Worm (Caenorhabditis elegans): ENCODE results near the gene Y53G8AM.4.
"Not testable (repeated sequence)": the region's sequence is repeated elsewhere in the genome, so short reads cannot be mapped to it uniquely, and the experiment has no call there.

The Y53G8AM.4 gene

DNA sequence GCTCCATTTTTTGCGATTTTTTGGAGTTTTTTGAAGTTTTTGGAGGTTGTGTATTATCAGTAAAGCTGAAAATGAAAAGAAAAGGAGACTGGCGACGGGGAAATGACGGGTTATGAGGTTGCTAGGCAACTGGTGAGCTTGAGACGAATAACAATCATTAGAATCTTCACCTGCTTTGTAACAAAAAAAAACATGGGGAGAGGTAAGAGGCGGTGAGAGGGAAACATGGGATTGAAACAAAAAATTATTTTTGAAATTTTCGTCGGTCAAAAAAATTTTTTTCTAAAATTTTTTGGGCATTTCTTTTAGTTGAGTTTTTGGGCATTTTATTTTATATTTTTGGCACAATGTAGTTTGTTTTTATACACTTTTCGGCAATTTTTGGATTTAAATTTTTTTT, 11.1 kb upstream of the Y53G8AM.4 start, which contains the start of gene Y53G8AM.7:
Gene Y53G8AM.7 (minus strand): TSS at position 101 of the 400 bp plus-strand sequence.
- TF ChIP-seq sea-1 (GFP tag; conservative IDR thresholded peaks at IDR 0.05) (no peak), ceh-13 (GFP tag; optimal IDR thresholded peaks at IDR 0.05) (no peak), B0310.2 (tag; optimal IDR thresholded peaks at IDR 0.05) (no peak), hmbx-1 (tag; optimal IDR thresholded peaks at IDR 0.05) (no peak), ceh-36 (tag; optimal IDR thresholded peaks at IDR 0.05) (no peak), tbx-37 (GFP tag; conservative IDR thresholded peaks at IDR 0.05) (no peak), scrt-1 (GFP tag; IDR thresholded peaks at IDR 0.05) (no peak), flt-1 (GFP tag; IDR thresholded peaks at IDR 0.05) (no peak), aly-1 (tag; optimal IDR thresholded peaks at IDR 0.05) (no peak), hnd-1 (tag; optimal IDR thresholded peaks at IDR 0.05) (no peak), tbx-11 (GFP tag; IDR thresholded peaks at IDR 0.05) (no peak), hmg-4 (GFP tag; optimal IDR thresholded peaks at IDR 0.05) (no peak), ets-7 (tag; optimal IDR thresholded peaks at IDR 0.05) (no peak), tra-4 (tag; optimal IDR thresholded peaks at IDR 0.05) (no peak), pes-1 (GFP tag; IDR thresholded peaks at IDR 0.05) (no peak), F13C5.2 (tag; optimal IDR thresholded peaks at IDR 0.05) (no peak), ama-1 (optimal IDR thresholded peaks at IDR 0.05) (no peak)

DNA sequence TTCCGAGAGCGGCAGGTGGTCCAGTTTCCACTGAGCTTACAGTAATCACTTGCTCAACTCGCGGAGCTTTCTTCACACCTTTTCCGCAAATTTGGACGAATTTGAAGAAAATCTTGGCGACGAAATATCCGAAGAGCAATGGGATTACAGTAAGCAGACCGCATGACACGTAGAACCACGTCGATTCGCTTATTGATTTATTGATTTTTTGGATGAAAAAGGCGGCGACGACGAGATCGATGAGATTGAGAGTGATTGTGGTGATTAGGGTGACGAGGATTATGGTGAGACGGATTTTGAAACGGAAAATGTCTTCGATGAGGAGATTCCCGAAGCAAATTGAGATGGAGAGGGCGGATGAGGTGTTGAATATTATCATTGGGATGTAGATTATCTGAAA, 8.2 kb upstream of the Y53G8AM.4 start:
- TF ChIP-seq ceh-13 (GFP tag; optimal IDR thresholded peaks at IDR 0.05): no peak
- TF ChIP-seq ama-1 (optimal IDR thresholded peaks at IDR 0.05): no peak
- TF ChIP-seq ets-7 (tag; optimal IDR thresholded peaks at IDR 0.05): no peak
- TF ChIP-seq pes-1 (GFP tag; IDR thresholded peaks at IDR 0.05): no peak
- TF ChIP-seq hnd-1 (tag; optimal IDR thresholded peaks at IDR 0.05): no peak

DNA sequence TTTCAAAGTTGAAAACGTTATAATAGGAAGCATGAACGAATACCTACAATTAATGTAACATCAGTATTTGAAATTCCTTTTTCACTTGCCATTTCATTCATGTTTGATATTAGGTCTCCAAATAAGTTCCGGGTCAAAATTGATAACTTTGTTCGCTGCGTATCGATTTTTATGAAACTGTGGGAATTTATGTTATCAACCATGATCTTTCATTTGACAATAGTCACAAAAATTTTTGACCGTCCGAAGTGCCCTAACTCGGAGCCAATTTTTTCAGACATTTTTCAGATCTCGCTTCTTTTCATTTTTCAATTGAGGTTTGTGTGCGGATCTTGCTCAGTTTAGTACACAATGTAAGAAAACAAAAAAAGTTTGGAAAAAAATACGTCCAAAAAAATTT, 4.2 kb upstream of the Y53G8AM.4 start, which contains the start of gene Y53G8AM.6:
Gene Y53G8AM.6 (minus strand): TSS at position 101 of the 400 bp plus-strand sequence.
- not testable (repeated sequence) for TF ChIP-seq ceh-13 (GFP tag; optimal IDR thresholded peaks at IDR 0.05); F13C5.2 (tag; optimal IDR thresholded peaks at IDR 0.05); hnd-1 (tag; optimal IDR thresholded peaks at IDR 0.05)

DNA sequence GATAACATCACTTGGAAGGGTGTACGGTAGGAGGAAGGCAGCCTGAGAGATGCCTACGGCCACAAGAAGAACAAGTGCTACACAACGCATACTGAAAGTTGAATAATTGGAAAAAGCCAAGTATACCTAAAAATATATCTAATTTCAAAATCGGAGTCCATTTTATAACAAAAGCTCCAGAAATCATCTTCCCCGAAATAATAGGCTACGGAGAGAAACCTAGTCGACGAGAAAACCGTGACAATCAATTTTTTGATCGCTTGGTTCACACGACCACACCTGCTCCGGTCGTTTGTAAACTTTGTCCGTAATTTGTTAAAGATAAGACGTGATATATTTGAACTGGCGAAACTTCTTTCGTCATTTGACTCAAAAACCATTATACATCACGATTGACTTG, 2.8 kb upstream of the Y53G8AM.4 start, which contains the start of gene nspg-7.2:
Gene nspg-7.2 (minus strand): TSS at position 101 of the 400 bp plus-strand sequence.
- TF ChIP-seq hmg-4 (GFP tag; optimal IDR thresholded peaks at IDR 0.05): no peak
- no peak for TF ChIP-seq scrt-1 (GFP tag; IDR thresholded peaks at IDR 0.05)
- TF ChIP-seq ets-7 (tag; optimal IDR thresholded peaks at IDR 0.05): no peak
- no peak for TF ChIP-seq tbx-37 (GFP tag; conservative IDR thresholded peaks at IDR 0.05)
- no peak for TF ChIP-seq tra-4 (tag; optimal IDR thresholded peaks at IDR 0.05)
- no peak for TF ChIP-seq sea-1 (GFP tag; conservative IDR thresholded peaks at IDR 0.05)
- no peak for TF ChIP-seq B0310.2 (tag; optimal IDR thresholded peaks at IDR 0.05)
- no peak for TF ChIP-seq F13C5.2 (tag; optimal IDR thresholded peaks at IDR 0.05)
- TF ChIP-seq ceh-13 (GFP tag; optimal IDR thresholded peaks at IDR 0.05): no peak
- TF ChIP-seq ceh-36 (tag; optimal IDR thresholded peaks at IDR 0.05): no peak
- TF ChIP-seq pes-1 (GFP tag; IDR thresholded peaks at IDR 0.05): no peak
- no peak for TF ChIP-seq hnd-1 (tag; optimal IDR thresholded peaks at IDR 0.05)
- TF ChIP-seq tbx-11 (GFP tag; IDR thresholded peaks at IDR 0.05): no peak
- TF ChIP-seq ama-1 (optimal IDR thresholded peaks at IDR 0.05): no peak
- TF ChIP-seq flt-1 (GFP tag; IDR thresholded peaks at IDR 0.05): no peak
- no peak for TF ChIP-seq hmbx-1 (tag; optimal IDR thresholded peaks at IDR 0.05)
- TF ChIP-seq aly-1 (tag; optimal IDR thresholded peaks at IDR 0.05): no peak

DNA sequence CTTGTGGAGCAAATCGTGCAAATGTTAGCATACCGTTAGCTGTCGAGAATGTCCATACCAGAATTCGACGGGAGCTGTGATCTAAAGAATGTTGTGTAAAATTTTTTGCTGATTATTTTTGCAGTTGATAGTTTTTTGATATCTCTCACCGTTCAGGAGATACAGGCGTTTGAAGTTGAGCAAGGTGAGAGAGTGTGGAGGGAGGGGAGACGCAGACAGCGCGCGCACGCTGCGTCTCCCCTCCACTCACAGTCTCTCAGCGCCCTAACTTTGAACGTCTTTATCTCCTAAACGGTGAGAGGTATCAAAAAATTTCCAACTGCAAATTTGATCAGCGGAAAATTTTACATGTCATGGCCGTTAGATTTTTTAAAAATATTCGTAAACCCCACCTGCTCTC, 452 bp downstream of the Y53G8AM.4 start:
- TF ChIP-seq tbx-11 (GFP tag; IDR thresholded peaks at IDR 0.05) (no peak), scrt-1 (GFP tag; IDR thresholded peaks at IDR 0.05) (no peak), sea-1 (GFP tag; conservative IDR thresholded peaks at IDR 0.05) (no peak), ama-1 (optimal IDR thresholded peaks at IDR 0.05) (no peak), flt-1 (GFP tag; IDR thresholded peaks at IDR 0.05) (no peak), hnd-1 (tag; optimal IDR thresholded peaks at IDR 0.05) (no peak), hmbx-1 (tag; optimal IDR thresholded peaks at IDR 0.05) (no peak), tbx-37 (GFP tag; conservative IDR thresholded peaks at IDR 0.05) (no peak), pes-1 (GFP tag; IDR thresholded peaks at IDR 0.05) (no peak), F13C5.2 (tag; optimal IDR thresholded peaks at IDR 0.05) (no peak), tra-4 (tag; optimal IDR thresholded peaks at IDR 0.05) (no peak), hmg-4 (GFP tag; optimal IDR thresholded peaks at IDR 0.05) (no peak), aly-1 (tag; optimal IDR thresholded peaks at IDR 0.05) (no peak), ceh-36 (tag; optimal IDR thresholded peaks at IDR 0.05) (no peak)

DNA sequence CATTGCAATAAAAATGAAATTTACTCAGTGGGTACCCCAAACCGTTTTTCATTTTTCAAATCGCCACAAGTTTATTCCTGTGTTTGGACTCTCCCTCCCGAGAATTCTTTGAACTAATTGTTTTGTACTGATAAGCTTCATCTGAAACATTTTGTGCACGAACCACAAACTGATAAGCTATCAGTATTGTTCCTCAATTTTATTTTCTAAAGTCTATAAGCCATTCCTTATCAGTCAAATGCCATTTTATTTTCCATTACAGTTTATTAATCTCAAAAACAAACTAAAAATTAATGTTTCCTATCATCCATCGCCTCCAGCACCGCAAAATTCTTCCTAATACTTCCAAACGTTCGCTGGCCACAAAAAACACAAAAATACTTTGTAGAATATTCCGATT, 1.7 kb downstream of the Y53G8AM.4 start:
- TF ChIP-seq tra-4 (tag; optimal IDR thresholded peaks at IDR 0.05): no peak
- TF ChIP-seq tbx-37 (GFP tag; conservative IDR thresholded peaks at IDR 0.05): no peak
- TF ChIP-seq hnd-1 (tag; optimal IDR thresholded peaks at IDR 0.05): no peak
- no peak for TF ChIP-seq pes-1 (GFP tag; IDR thresholded peaks at IDR 0.05)
- no peak for TF ChIP-seq B0310.2 (tag; optimal IDR thresholded peaks at IDR 0.05)
- no peak for TF ChIP-seq sea-1 (GFP tag; conservative IDR thresholded peaks at IDR 0.05)
- TF ChIP-seq ama-1 (optimal IDR thresholded peaks at IDR 0.05): no peak
- TF ChIP-seq aly-1 (tag; optimal IDR thresholded peaks at IDR 0.05): no peak
- TF ChIP-seq flt-1 (GFP tag; IDR thresholded peaks at IDR 0.05): no peak
- TF ChIP-seq hmg-4 (GFP tag; optimal IDR thresholded peaks at IDR 0.05): no peak
- TF ChIP-seq ets-7 (tag; optimal IDR thresholded peaks at IDR 0.05): no peak
- TF ChIP-seq ceh-13 (GFP tag; optimal IDR thresholded peaks at IDR 0.05): no peak
- TF ChIP-seq scrt-1 (GFP tag; IDR thresholded peaks at IDR 0.05): no peak
- no peak for TF ChIP-seq tbx-11 (GFP tag; IDR thresholded peaks at IDR 0.05)

DNA sequence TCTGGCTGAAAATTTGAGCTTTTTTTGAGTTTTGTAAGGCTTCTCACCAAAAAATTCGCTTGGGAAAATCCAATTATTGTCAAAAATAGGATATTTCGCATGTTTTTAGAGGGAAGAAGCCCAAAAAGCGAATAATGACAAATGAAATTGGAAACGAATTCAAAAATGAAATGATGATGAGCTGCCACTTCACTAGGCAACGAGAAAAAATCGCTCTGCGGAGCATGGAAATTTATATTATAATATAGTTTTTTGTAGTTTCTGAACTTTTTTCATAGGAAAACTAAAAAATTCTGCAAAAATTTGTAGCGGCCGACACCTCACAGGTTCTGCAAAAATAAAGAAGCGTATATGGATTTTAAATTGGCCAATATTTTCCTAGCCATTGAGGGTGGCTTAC, 2.4 kb downstream of the Y53G8AM.4 start, which contains the start of gene Y53G8AL.3:
Gene Y53G8AL.3 (minus strand): TSS at position 101 of the 400 bp plus-strand sequence.
- TF ChIP-seq hmg-4 (GFP tag; optimal IDR thresholded peaks at IDR 0.05): no peak
- no peak for TF ChIP-seq aly-1 (tag; optimal IDR thresholded peaks at IDR 0.05)
- TF ChIP-seq ama-1 (optimal IDR thresholded peaks at IDR 0.05): no peak
- TF ChIP-seq pes-1 (GFP tag; IDR thresholded peaks at IDR 0.05): no peak
- no peak for TF ChIP-seq B0310.2 (tag; optimal IDR thresholded peaks at IDR 0.05)
- TF ChIP-seq ets-7 (tag; optimal IDR thresholded peaks at IDR 0.05): no peak
- TF ChIP-seq tra-4 (tag; optimal IDR thresholded peaks at IDR 0.05): no peak
- no peak for TF ChIP-seq sea-1 (GFP tag; conservative IDR thresholded peaks at IDR 0.05)
- no peak for TF ChIP-seq ceh-13 (GFP tag; optimal IDR thresholded peaks at IDR 0.05)
- no peak for TF ChIP-seq flt-1 (GFP tag; IDR thresholded peaks at IDR 0.05)
- TF ChIP-seq F13C5.2 (tag; optimal IDR thresholded peaks at IDR 0.05): no peak
- no peak for TF ChIP-seq hnd-1 (tag; optimal IDR thresholded peaks at IDR 0.05)
- TF ChIP-seq scrt-1 (GFP tag; IDR thresholded peaks at IDR 0.05): no peak
- no peak for TF ChIP-seq ceh-36 (tag; optimal IDR thresholded peaks at IDR 0.05)
- TF ChIP-seq tbx-37 (GFP tag; conservative IDR thresholded peaks at IDR 0.05): no peak
- TF ChIP-seq hmbx-1 (tag; optimal IDR thresholded peaks at IDR 0.05): no peak
- TF ChIP-seq tbx-11 (GFP tag; IDR thresholded peaks at IDR 0.05): no peak
